Worm (Caenorhabditis elegans) whole organism, mixed stage, embryonic: ENCODE data around the gene fbxb-75.

ENCODE experiments used
- M03D4.4 ChIP-seq: sonication (generic microtip); optimal IDR thresholded peaks from 2 replicates; lab custom pipeline; 2017; ENCODE audit warnings: mild to moderate bottlenecking, missing genetic modification characterization, missing compliant biosample characterization
- bed-3 ChIP-seq: fragments of 200-800 bp; sonication (Bioruptor generic); optimal IDR thresholded peaks from 3 replicates; lab custom pipeline; 2018; ENCODE audit warnings: mild to moderate bottlenecking, missing genetic modification characterization, moderate library complexity, missing compliant biosample characterization
- ceh-39 ChIP-seq: fragments of 150-350 bp; optimal IDR thresholded peaks from 2 replicates; lab custom pipeline; 2014; ENCODE audit warnings: missing biosample characterization, missing genetic modification characterization
- ceh-43 ChIP-seq: fragments of 200-800 bp; sonication (Bioruptor generic); optimal IDR thresholded peaks from 2 replicates; lab custom pipeline; 2018; ENCODE audit warnings: mild to moderate bottlenecking, missing genetic modification characterization, moderate library complexity, missing compliant biosample characterization
- ces-1 ChIP-seq: fragments of 150-350 bp; optimal IDR thresholded peaks from 2 replicates; lab custom pipeline; 2014; ENCODE audit warnings: missing biosample characterization, missing genetic modification reagents, missing genetic modification characterization
- cnd-1 ChIP-seq: fragments of 200-800 bp; sonication (Bioruptor generic); optimal IDR thresholded peaks from 2 replicates; lab custom pipeline; 2018; ENCODE audit warnings: mild to moderate bottlenecking, missing genetic modification characterization, missing compliant biosample characterization
- drap-1 ChIP-seq: fragments of 200-800 bp; sonication (Bioruptor generic); optimal IDR thresholded peaks from 3 replicates; lab custom pipeline; 2018; ENCODE audit warnings: mild to moderate bottlenecking, missing genetic modification characterization, missing compliant biosample characterization
- elt-1 ChIP-seq: sonication (generic microtip); optimal IDR thresholded peaks from 2 replicates; lab custom pipeline; 2017; ENCODE audit warnings: missing genetic modification characterization, mild to moderate bottlenecking, missing compliant biosample characterization, antibody characterized with exemption, moderate library complexity, borderline replicate concordance; ENCODE audit not compliant: insufficient read depth
- elt-3 ChIP-seq: fragments of 150-350 bp; optimal IDR thresholded peaks from 2 replicates; lab custom pipeline; 2014; ENCODE audit warnings: missing biosample characterization, missing genetic modification characterization
- flh-1 ChIP-seq: fragments of 200-800 bp; sonication (Bioruptor generic); optimal IDR thresholded peaks from 2 replicates; lab custom pipeline; 2018; ENCODE audit warnings: mild to moderate bottlenecking, missing genetic modification characterization, moderate library complexity, missing compliant biosample characterization
- ham-2 ChIP-seq: fragments of 200-800 bp; sonication (Bioruptor generic); optimal IDR thresholded peaks from 2 replicates; lab custom pipeline; 2018; ENCODE audit warnings: mild to moderate bottlenecking, missing genetic modification characterization, missing compliant biosample characterization
- lin-13 ChIP-seq: fragments of 150-350 bp; optimal IDR thresholded peaks from 2 replicates; lab custom pipeline; 2014; ENCODE audit warnings: missing biosample characterization, missing genetic modification characterization
- lin-32 ChIP-seq: fragments of 200-800 bp; sonication (Bioruptor generic); optimal IDR thresholded peaks from 2 replicates; lab custom pipeline; 2018; ENCODE audit warnings: mild to moderate bottlenecking, missing genetic modification characterization, missing compliant biosample characterization
- lsy-2 ChIP-seq: fragments of 150-350 bp; optimal IDR thresholded peaks from 2 replicates; lab custom pipeline; 2014; ENCODE audit warnings: missing biosample characterization, missing genetic modification characterization
- mab-5 ChIP-seq: fragments of 150-350 bp; optimal IDR thresholded peaks from 2 replicates; lab custom pipeline; 2014; ENCODE audit warnings: missing biosample characterization, missing genetic modification characterization
- mep-1 ChIP-seq: fragments of 150-350 bp; optimal IDR thresholded peaks from 2 replicates; lab custom pipeline; 2017; ENCODE audit warnings: missing biosample characterization, missing genetic modification reagents, missing genetic modification characterization, inconsistent platforms
- mls-2 ChIP-seq: sonication (generic microtip); optimal IDR thresholded peaks from 2 replicates; lab custom pipeline; 2016; ENCODE audit warnings: mild to moderate bottlenecking, missing genetic modification characterization, moderate library complexity, missing compliant biosample characterization
- nhr-12 ChIP-seq: fragments of 150-350 bp; optimal IDR thresholded peaks from 2 replicates; lab custom pipeline; 2014; ENCODE audit warnings: missing biosample characterization, missing genetic modification characterization
- nhr-2 ChIP-seq: fragments of 150-350 bp; optimal IDR thresholded peaks from 2 replicates; lab custom pipeline; 2014; ENCODE audit warnings: missing biosample characterization, missing genetic modification characterization
- sem-2 ChIP-seq: fragments of 200-800 bp; sonication (Bioruptor generic); optimal IDR thresholded peaks from 2 replicates; lab custom pipeline; 2018; ENCODE audit warnings: mild to moderate bottlenecking, missing genetic modification characterization, missing compliant biosample characterization
- snpc-4 ChIP-seq: fragments of 150-350 bp; optimal IDR thresholded peaks from 2 replicates; lab custom pipeline; 2014; ENCODE audit warnings: missing biosample characterization, missing genetic modification characterization
- sptf-1 ChIP-seq: sonication (generic microtip); optimal IDR thresholded peaks from 2 replicates; lab custom pipeline; 2017; ENCODE audit warnings: mild to moderate bottlenecking, missing genetic modification characterization, moderate library complexity, missing compliant biosample characterization
- tbx-8 ChIP-seq: fragments of 200-800 bp; sonication (Bioruptor generic); optimal IDR thresholded peaks from 2 replicates; lab custom pipeline; 2018; ENCODE audit warnings: mild to moderate bottlenecking, missing genetic modification characterization, moderate library complexity, missing compliant biosample characterization
- unc-120 ChIP-seq: sonication (generic microtip); optimal IDR thresholded peaks from 2 replicates; lab custom pipeline; 2017; ENCODE audit warnings: missing genetic modification characterization, missing compliant biosample characterization; ENCODE audit not compliant: poor library complexity, severe bottlenecking
- unc-39 ChIP-seq: fragments of 150-350 bp; optimal IDR thresholded peaks from 2 replicates; lab custom pipeline; 2014; ENCODE audit warnings: missing biosample characterization, missing genetic modification characterization
- unc-62 ChIP-seq: fragments of 150-350 bp; optimal IDR thresholded peaks from 2 replicates; lab custom pipeline; 2014; ENCODE audit warnings: missing biosample characterization, missing genetic modification reagents, missing genetic modification characterization
- ztf-11 ChIP-seq: fragments of 150-350 bp; optimal IDR thresholded peaks from 2 replicates; lab custom pipeline; 2014; ENCODE audit warnings: missing biosample characterization, missing genetic modification characterization

The fbxb-75 gene

ce11 chrIV:4475362-4476086 lies 34.5 kb upstream of the fbxb-75 start:
- TF ChIP-seq ceh-43 (GFP tag; lab: Kevin White, UChicago) (no peak), unc-120 (no peak)
- TF ChIP-seq, all 35 proteins: peak for 0

ce11 chrIV:4473767-4474166 lies 32.8 kb upstream of the fbxb-75 start:
- no peak for TF ChIP-seq mep-1 (tag; lab: Kevin White, UChicago)
- TF ChIP-seq bed-3 (GFP tag; lab: Kevin White, UChicago), result no peak
- no peak for TF ChIP-seq sptf-1 (tag; lab: Kevin White, UChicago)
- TF ChIP-seq unc-62, result no peak
- no peak for TF ChIP-seq ceh-39 (tag; lab: Kevin White, UChicago)
- TF ChIP-seq nhr-2 (tag; lab: Kevin White, UChicago), result no peak
- no peak for TF ChIP-seq elt-1 (tag; lab: Kevin White, UChicago)
- TF ChIP-seq elt-3 (tag; lab: Kevin White, UChicago), result no peak
- TF ChIP-seq tbx-8 (GFP tag; lab: Kevin White, UChicago), result no peak
- TF ChIP-seq snpc-4 (tag; lab: Kevin White, UChicago), result no peak
- no peak for TF ChIP-seq ham-2
- no peak for TF ChIP-seq drap-1
- no peak for TF ChIP-seq unc-120
- TF ChIP-seq nhr-12 (tag; lab: Kevin White, UChicago), result no peak
- no peak for TF ChIP-seq ztf-11 (tag; lab: Kevin White, UChicago)
- TF ChIP-seq mab-5 (tag; lab: Kevin White, UChicago), result no peak
- TF ChIP-seq lsy-2, result no peak
- no peak for TF ChIP-seq ces-1
- TF ChIP-seq mls-2 (tag; lab: Kevin White, UChicago), result no peak

ce11 chrIV:4472418-4473173 lies 31.6 kb upstream of the fbxb-75 start:
- TF ChIP-seq lin-32 (GFP tag; lab: Kevin White, UChicago), result no peak
- TF ChIP-seq ham-2, result no peak
- no peak for TF ChIP-seq M03D4.4 (tag; lab: Kevin White, UChicago)
- TF ChIP-seq unc-62, result no peak
- no peak for TF ChIP-seq cnd-1
- no peak for TF ChIP-seq mab-5 (tag; lab: Kevin White, UChicago)
- TF ChIP-seq flh-1 (GFP tag; lab: Kevin White, UChicago), result no peak
- no peak for TF ChIP-seq ceh-39 (tag; lab: Kevin White, UChicago)
- no peak for TF ChIP-seq elt-3 (tag; lab: Kevin White, UChicago)
- no peak for TF ChIP-seq lin-13 (tag; lab: Kevin White, UChicago)

- TF ChIP-seq mab-5 (tag; lab: Kevin White, UChicago), result no peak
- no peak for TF ChIP-seq sem-2 (GFP tag; lab: Kevin White, UChicago)
- TF ChIP-seq unc-39 (tag; lab: Kevin White, UChicago), result no peak
- no peak for TF ChIP-seq unc-120
- no peak for TF ChIP-seq ces-1
These were observed 30.2 kb upstream of the fbxb-75 start for ce11 chrIV:4470885-4471772.
